Worm (Caenorhabditis elegans): ENCODE measurements around the gene ric-7.

ric-7 gene

ce11 chrV:13949010-13949409 is 56.7 kb downstream of the ric-7 start, which contains the start of gene R10D12.6:
TSS of gene R10D12.6 (plus strand) at chrV:13949310.
- no peak for TF ChIP-seq madf-10 (tag; optimal IDR thresholded peaks at IDR 0.05)
- no peak for TF ChIP-seq nfya-2 (GFP tag; IDR thresholded peaks at IDR 0.05)
- TF ChIP-seq hrde-1 (tag; optimal IDR thresholded peaks at IDR 0.05; ENCODE audit: borderline replicate concordance): no peak
- TF ChIP-seq tlf-1 (GFP tag; optimal IDR thresholded peaks at IDR 0.05): no peak
- TF ChIP-seq F33H1.4 (GFP tag; IDR thresholded peaks at IDR 0.05): no peak
- no peak for TF ChIP-seq dpl-1 (GFP tag; optimal IDR thresholded peaks at IDR 0.05)
- TF ChIP-seq aptf-2 (GFP tag; conservative IDR thresholded peaks at IDR 0.05): no peak
- TF ChIP-seq sdz-38 (tag; optimal IDR thresholded peaks at IDR 0.05): no peak

ce11 chrV:13946385-13947019 is 59.2 kb downstream of the ric-7 start, which contains the start of the genes srx-10 and clec-226:
TSS of gene srx-10 (minus strand) at chrV:13946485.
TSS of gene clec-226 (plus strand) at chrV:13946969.
- TF ChIP-seq hlh-26 (GFP tag; conservative IDR thresholded peaks at IDR 0.05) (no peak), lag-1 (GFP tag; IDR thresholded peaks at IDR 0.05) (no peak), sdz-38 (tag; optimal IDR thresholded peaks at IDR 0.05) (no peak), athp-1 (tag; optimal IDR thresholded peaks at IDR 0.05) (no peak), nfya-1 (tag; optimal IDR thresholded peaks at IDR 0.05; ENCODE audit: borderline replicate concordance, insufficient read depth) (no peak), ztf-22 (GFP tag; optimal IDR thresholded peaks at IDR 0.05) (no peak), hmg-20 (GFP tag; IDR thresholded peaks at IDR 0.05) (no peak), ztf-26 (tag; optimal IDR thresholded peaks at IDR 0.05) (no peak)

ce11 chrV:13942082-13942481 is 63.6 kb downstream of the ric-7 start, which contains the start of gene dpr-1:
TSS of gene dpr-1 (minus strand) at chrV:13942182.
- TF ChIP-seq mel-28 (tag; optimal IDR thresholded peaks at IDR 0.05; ENCODE audit: borderline replicate concordance) (no peak), F49E8.2 (tag; optimal IDR thresholded peaks at IDR 0.05; ENCODE audit: insufficient read depth) (no peak), ztf-3 (GFP tag; optimal IDR thresholded peaks at IDR 0.05) (no peak), B0035.1 (tag; optimal IDR thresholded peaks at IDR 0.05) (no peak), chd-7 (tag; optimal IDR thresholded peaks at IDR 0.05) (no peak), hmg-1.2 (GFP tag; IDR thresholded peaks at IDR 0.05) (no peak), F57A8.1 (GFP tag; optimal IDR thresholded peaks at IDR 0.05) (no peak), hlh-26 (GFP tag; conservative IDR thresholded peaks at IDR 0.05) (no peak), ztf-28 (GFP tag; IDR thresholded peaks at IDR 0.05) (no peak), attf-5 (GFP tag; optimal IDR thresholded peaks at IDR 0.05) (no peak), ztf-18 (tag; optimal IDR thresholded peaks at IDR 0.05) (no peak), lin-26 (GFP tag; IDR thresholded peaks at IDR 0.05) (no peak), tbx-9 (tag; optimal IDR thresholded peaks at IDR 0.05; ENCODE audit: borderline replicate concordance) (no peak), ceh-100 (GFP tag; IDR thresholded peaks at IDR 0.05) (no peak), nhr-90 (tag; optimal IDR thresholded peaks at IDR 0.05) (no peak)

All from whole organism, young adult.